Fruit fly (Drosophila melanogaster) whole organism, embryonic: Measurements from ENCODE around the gene pHCl-1.
A peak's percentile ranks its signal among the peaks of the same experiment; 100 is the strongest.

Experiments used
- Ada2b ChIP-seq: fragments of 200-800 bp; sonication (Bioruptor generic); IDR thresholded peaks from 2 replicates; pipeline ENCODE4 v1.3.6; 2022; ENCODE audit warnings: missing biosample characterization, missing genetic modification characterization
- Atf3 ChIP-seq: fragments of 200-800 bp; sonication (Bioruptor generic); optimal IDR thresholded peaks from 3 replicates; lab custom pipeline; 2016; ENCODE audit warnings: missing biosample characterization, missing genetic modification characterization
- Blimp-1 ChIP-seq: fragments of 200-800 bp; sonication (Bioruptor generic); optimal IDR thresholded peaks from 3 replicates; lab custom pipeline; 2018; ENCODE audit warnings: missing biosample characterization, missing genetic modification characterization, mild to moderate bottlenecking, moderate library complexity, missing genetic modification reagents
- CG10267 ChIP-seq: fragments of 200-800 bp; sonication (Bioruptor generic); optimal IDR thresholded peaks from 2 replicates; lab custom pipeline; 2018; ENCODE audit warnings: missing biosample characterization, mild to moderate bottlenecking, missing genetic modification characterization, moderate library complexity
- CG10543 ChIP-seq: fragments of 200-800 bp; sonication (Bioruptor generic); optimal IDR thresholded peaks from 3 replicates; lab custom pipeline; 2017; ENCODE audit warnings: missing biosample characterization, mild to moderate bottlenecking, missing genetic modification characterization, moderate library complexity
- CG12155 ChIP-seq: fragments of 200-800 bp; sonication (Bioruptor generic); optimal IDR thresholded peaks from 3 replicates; lab custom pipeline; 2016; ENCODE audit warnings: missing biosample characterization, missing genetic modification characterization
- CG14050 ChIP-seq: fragments of 200-800 bp; sonication (Bioruptor generic); IDR thresholded peaks from 3 replicates; pipeline ENCODE4 v1.3.6; 2022; ENCODE audit warnings: missing biosample characterization, missing genetic modification characterization
- CG1647 ChIP-seq: fragments of 200-800 bp; sonication (Bioruptor generic); optimal IDR thresholded peaks from 3 replicates; lab custom pipeline; 2016; ENCODE audit warnings: missing biosample characterization, missing genetic modification characterization
- CG16813 ChIP-seq: fragments of 200-800 bp; sonication (Bioruptor generic); IDR thresholded peaks from 3 replicates; pipeline ENCODE4 v1.3.6; 2022; ENCODE audit warnings: missing biosample characterization, missing genetic modification characterization; ENCODE audit not compliant: partially characterized antibody
- CG17612 ChIP-seq: fragments of 200-800 bp; sonication (Bioruptor generic); IDR thresholded peaks from 2 replicates; pipeline ENCODE4 v1.3.6; 2022; ENCODE audit warnings: missing biosample characterization, missing genetic modification characterization
- CG18262 ChIP-seq: fragments of 200-800 bp; optimal IDR thresholded peaks from 3 replicates; lab custom pipeline; 2019; ENCODE audit warnings: missing biosample characterization, mild to moderate bottlenecking, missing genetic modification characterization, moderate library complexity
- CG2120 ChIP-seq: fragments of 200-800 bp; sonication (Bioruptor generic); optimal IDR thresholded peaks from 3 replicates; lab custom pipeline; 2016; ENCODE audit warnings: missing biosample characterization, missing genetic modification characterization
- CG34422 ChIP-seq: fragments of 200-800 bp; sonication (Bioruptor generic); IDR thresholded peaks from 3 replicates; pipeline ENCODE4 v1.3.6; 2022; ENCODE audit warnings: missing biosample characterization, missing genetic modification characterization
- CG6654 ChIP-seq: fragments of 200-800 bp; sonication (Bioruptor generic); optimal IDR thresholded peaks from 2 replicates; lab custom pipeline; 2017; ENCODE audit warnings: missing biosample characterization, mild to moderate bottlenecking, missing genetic modification characterization
- CG6813 ChIP-seq: fragments of 200-800 bp; sonication (Bioruptor generic); optimal IDR thresholded peaks from 2 replicates; lab custom pipeline; 2017; ENCODE audit warnings: missing biosample characterization, missing genetic modification characterization, mild to moderate bottlenecking, moderate library complexity, missing genetic modification reagents
- CG7928 ChIP-seq: fragments of 200-800 bp; sonication (Bioruptor generic); optimal IDR thresholded peaks from 2 replicates; lab custom pipeline; 2017; ENCODE audit warnings: missing biosample characterization, mild to moderate bottlenecking, missing genetic modification characterization
- CG8765 ChIP-seq: fragments of 200-800 bp; sonication (Bioruptor generic); IDR thresholded peaks from 2 replicates; pipeline ENCODE4 v1.3.6; 2022; ENCODE audit warnings: missing biosample characterization, missing genetic modification characterization
- CHES-1-like ChIP-seq: fragments of 200-800 bp; sonication (Bioruptor generic); optimal IDR thresholded peaks from 2 replicates; lab custom pipeline; 2016; ENCODE audit warnings: missing biosample characterization, missing genetic modification characterization
- E2f1 ChIP-seq: fragments of 200-800 bp; sonication (Bioruptor generic); IDR thresholded peaks from 2 replicates; pipeline ENCODE4 v1.3.6; 2022; ENCODE audit warnings: missing biosample characterization, missing genetic modification characterization
- Ets65A ChIP-seq: fragments of 200-800 bp; sonication (Bioruptor generic); peaks from one replicate; lab custom pipeline; 2016; ENCODE audit warnings: missing biosample characterization, missing genetic modification characterization
- Fer2 ChIP-seq: fragments of 200-800 bp; sonication (Bioruptor generic); optimal IDR thresholded peaks from 2 replicates; lab custom pipeline; 2018; ENCODE audit warnings: missing biosample characterization, mild to moderate bottlenecking, missing genetic modification characterization, moderate library complexity
- Hand ChIP-seq: fragments of 200-800 bp; sonication (Bioruptor generic); optimal IDR thresholded peaks from 2 replicates; lab custom pipeline; 2017; ENCODE audit warnings: mild to moderate bottlenecking, missing biosample characterization, missing genetic modification reagents, missing genetic modification characterization
- HmgD ChIP-seq: fragments of 200-800 bp; sonication (Bioruptor generic); optimal IDR thresholded peaks from 3 replicates; lab custom pipeline; 2016; ENCODE audit warnings: missing biosample characterization, missing genetic modification characterization
- HmgZ ChIP-seq: fragments of 200-800 bp; sonication (Bioruptor generic); optimal IDR thresholded peaks from 2 replicates; lab custom pipeline; 2018; ENCODE audit warnings: missing biosample characterization, mild to moderate bottlenecking, missing genetic modification characterization
- Jarid2 ChIP-seq: fragments of 200-800 bp; sonication (Bioruptor generic); optimal IDR thresholded peaks from 3 replicates; lab custom pipeline; 2017; ENCODE audit warnings: mild to moderate bottlenecking, missing biosample characterization, missing genetic modification reagents, missing genetic modification characterization
- Kr ChIP-seq: fragments of 200-800 bp; sonication (Bioruptor generic); optimal IDR thresholded peaks from 2 replicates; lab custom pipeline; 2017; ENCODE audit warnings: missing biosample characterization, mild to moderate bottlenecking, missing genetic modification characterization
- Lim3 ChIP-seq: fragments of 200-800 bp; sonication (Bioruptor generic); IDR thresholded peaks from 2 replicates; pipeline ENCODE4 v1.3.6; 2022; ENCODE audit warnings: missing biosample characterization, missing genetic modification characterization
- Lpt ChIP-seq: fragments of >200 bp; optimal IDR thresholded peaks from 2 replicates; lab custom pipeline; 2018; ENCODE audit warnings: missing biosample characterization, missing genetic modification characterization
- MESR4 ChIP-seq: fragments of 200-800 bp; sonication (Bioruptor generic); optimal IDR thresholded peaks from 2 replicates; lab custom pipeline; 2018; ENCODE audit warnings: missing biosample characterization, mild to moderate bottlenecking, missing genetic modification characterization, moderate library complexity
- NFAT ChIP-seq: fragments of 200-800 bp; sonication (Bioruptor generic); IDR thresholded peaks from 2 replicates; pipeline ENCODE4 v1.3.6; 2022; ENCODE audit warnings: missing biosample characterization, missing genetic modification characterization
- NfI ChIP-seq: fragments of 200-800 bp; sonication (Bioruptor generic); optimal IDR thresholded peaks from 3 replicates; lab custom pipeline; 2018; ENCODE audit warnings: missing biosample characterization, mild to moderate bottlenecking, missing genetic modification characterization, moderate library complexity
- Poxn ChIP-seq: fragments of 200-800 bp; sonication (Bioruptor generic); IDR thresholded peaks from 2 replicates; pipeline ENCODE4 v1.3.6; 2022; ENCODE audit warnings: missing biosample characterization, missing genetic modification characterization
- Rfx ChIP-seq: fragments of 200-800 bp; sonication (Bioruptor generic); IDR thresholded peaks from 2 replicates; pipeline ENCODE4 v1.3.6; 2022; ENCODE audit warnings: missing biosample characterization, missing genetic modification characterization
- Taf1 ChIP-seq: fragments of 200-800 bp; sonication (Bioruptor generic); IDR thresholded peaks from 2 replicates; pipeline ENCODE4 v1.3.6; 2022; ENCODE audit warnings: missing biosample characterization, missing genetic modification characterization
- ap ChIP-seq: fragments of 200-800 bp; sonication (Bioruptor generic); IDR thresholded peaks from 2 replicates; pipeline ENCODE4 v1.3.6; 2022; ENCODE audit warnings: missing biosample characterization, missing genetic modification characterization
- bigmax ChIP-seq: fragments of 200-800 bp; sonication (Bioruptor generic); optimal IDR thresholded peaks from 2 replicates; lab custom pipeline; 2018; ENCODE audit warnings: missing biosample characterization, mild to moderate bottlenecking, missing genetic modification characterization
- crol ChIP-seq: fragments of 200-800 bp; sonication (Bioruptor generic); IDR thresholded peaks from 2 replicates; pipeline ENCODE4 v1.3.6; 2022; ENCODE audit warnings: missing biosample characterization, missing genetic modification characterization
- exex ChIP-seq: fragments of 200-800 bp; sonication (Bioruptor generic); optimal IDR thresholded peaks from 4 replicates; lab custom pipeline; 2018; ENCODE audit warnings: missing biosample characterization, mild to moderate bottlenecking, missing genetic modification characterization, moderate library complexity
- gfzf ChIP-seq: fragments of 200-800 bp; sonication (Bioruptor generic); optimal IDR thresholded peaks from 2 replicates; lab custom pipeline; 2016; ENCODE audit warnings: missing biosample characterization, mild to moderate bottlenecking, missing genetic modification characterization, moderate library complexity
- hb ChIP-seq: fragments of 200-800 bp; sonication (Bioruptor generic); IDR thresholded peaks from 3 replicates; pipeline ENCODE4 v1.3.6; 2022; ENCODE audit warnings: missing biosample characterization, missing genetic modification characterization; ENCODE audit not compliant: partially characterized antibody
- ind ChIP-seq: fragments of 200-800 bp; sonication (Bioruptor generic); optimal IDR thresholded peaks from 3 replicates; lab custom pipeline; 2016; ENCODE audit warnings: missing biosample characterization, missing genetic modification characterization
- knrl ChIP-seq: fragments of 200-800 bp; sonication (Bioruptor generic); IDR thresholded peaks from 3 replicates; pipeline ENCODE4 v1.3.6; 2022; ENCODE audit warnings: missing biosample characterization, missing genetic modification characterization; ENCODE audit not compliant: partially characterized antibody
- pan ChIP-seq, 4 experiments: fragments of >200 bp in 3 of 4; fragments of 200-800 bp in 1 of 4; sonication (Bioruptor generic) in 1 of 4; optimal IDR thresholded peaks in 3 of 4; IDR thresholded peaks in 1 of 4; 2 replicates each; pipeline versions ENCODE4 v1.3.6 to Lab custom; 2017 to 2022; ENCODE audit warnings: missing biosample characterization in 2 of 4, missing genetic modification characterization in 2 of 4, mixed read lengths in 1 of 4
- salm ChIP-seq: fragments of 200-800 bp; sonication (Bioruptor generic); optimal IDR thresholded peaks from 2 replicates; lab custom pipeline; 2018; ENCODE audit warnings: missing biosample characterization, mild to moderate bottlenecking, missing genetic modification characterization
- sd ChIP-seq: fragments of 200-800 bp; sonication (Bioruptor generic); optimal IDR thresholded peaks from 3 replicates; lab custom pipeline; 2018; ENCODE audit warnings: missing biosample characterization, mild to moderate bottlenecking, missing genetic modification characterization, moderate library complexity
- seq ChIP-seq: fragments of 200-800 bp; sonication (Bioruptor generic); IDR thresholded peaks from 2 replicates; pipeline ENCODE4 v1.3.6; 2022; ENCODE audit warnings: missing biosample characterization, missing genetic modification characterization
- sim ChIP-seq: fragments of 200-800 bp; sonication (Bioruptor generic); IDR thresholded peaks from 2 replicates; pipeline ENCODE4 v1.3.6; 2022; ENCODE audit warnings: missing biosample characterization, missing genetic modification characterization
- sob ChIP-seq: fragments of 200-800 bp; sonication (Bioruptor generic); IDR thresholded peaks from 2 replicates; pipeline ENCODE4 v1.3.6; 2022; ENCODE audit warnings: missing biosample characterization, missing genetic modification characterization
- zfh1 ChIP-seq: fragments of 200-800 bp; sonication (Bioruptor generic); IDR thresholded peaks from 3 replicates; pipeline ENCODE4 v1.3.6; 2022; ENCODE audit warnings: missing biosample characterization, missing genetic modification characterization

The pHCl-1 gene

DNA sequence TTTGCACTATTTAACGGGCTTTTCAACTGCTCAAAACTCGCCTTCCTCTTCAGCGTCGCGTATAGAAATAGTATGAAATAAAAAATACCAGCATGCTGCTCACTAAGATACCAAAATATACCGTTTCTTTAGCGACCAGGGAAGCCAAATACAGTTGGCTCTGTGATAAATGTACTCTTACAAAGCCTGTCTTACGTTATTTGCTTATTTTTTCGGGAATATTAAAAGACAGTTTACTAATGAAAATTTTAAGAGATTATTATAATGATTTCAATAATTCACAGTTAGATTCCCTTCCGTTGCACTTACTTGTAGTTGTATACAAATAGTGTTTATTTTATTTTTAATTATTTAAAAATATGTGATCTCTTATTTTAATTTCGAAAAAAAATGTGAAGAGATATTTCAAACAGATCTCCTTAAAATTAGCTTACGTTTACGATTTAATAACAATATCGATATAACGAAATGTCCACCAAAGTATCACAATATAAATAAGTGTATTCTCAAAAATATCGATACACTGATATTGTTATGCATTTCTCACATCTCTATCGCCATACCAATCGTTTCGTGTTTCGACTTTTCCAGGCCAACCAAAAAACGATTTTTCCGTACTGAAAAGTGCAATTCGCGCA lies 72.4 kb downstream of the pHCl-1 start, which contains the start of the genes DCP2 and dbo (continued):
- TF ChIP-seq pan (optimal IDR thresholded peaks at IDR 0.05; lab: Kevin White, UChicago) (no peak), pan (GFP tag; optimal IDR thresholded peaks at IDR 0.05 in 1 of 2, IDR thresholded peaks at IDR 0.05 in 1 of 2) (peak in 1 of 2 experiments; percentile 53), CG12155 (GFP tag; lab: Kevin White, UChicago) (peak; percentile 57), ap (no peak), CG7928 (peak; percentile 87), crol (no peak), CG14050 (GFP tag; lab: Robert Waterston, UW) (peak; percentile 40; the same call in 1 of the 3 replicates), hb (GFP tag; lab: Robert Waterston, UW) (peak; percentile 75), MESR4 (GFP tag; lab: Kevin White, UChicago) (no peak), Blimp-1 (GFP tag; lab: Kevin White, UChicago) (peak; percentile 62), CG16813 (GFP tag; lab: Robert Waterston, UW) (peak; percentile 88), CG10543 (GFP tag; lab: Kevin White, UChicago) (peak; percentile 71), HmgZ (tag; lab: Kevin White, UChicago) (no peak), Ets65A (GFP tag; lab: Kevin White, UChicago) (peak; percentile 92), Lim3 (GFP tag; lab: Robert Waterston, UW) (no peak), knrl (GFP tag; lab: Robert Waterston, UW) (peak; percentile 89), E2f1 (peak; percentile 74), CG2120 (GFP tag; lab: Kevin White, UChicago) (peak; percentile 81), salm (tag; lab: Kevin White, UChicago) (peak; percentile 44), Poxn (GFP tag; lab: Robert Waterston, UW) (no peak), CG8765 (GFP tag; lab: Robert Waterston, UW) (no peak), HmgD (GFP tag; lab: Kevin White, UChicago) (no peak), seq (GFP tag; lab: Robert Waterston, UW) (peak; percentile 44; the same call in 1 of the 2 replicates), zfh1 (GFP tag; lab: Robert Waterston, UW) (peak; percentile 57; the same call in 2 of the 3 replicates), exex (tag; lab: Kevin White, UChicago) (peak; percentile 42), NFAT (peak; percentile 87), Taf1 (GFP tag; lab: Robert Waterston, UW) (peak; percentile 45; the same call in 1 of the 2 replicates), Fer2 (tag; lab: Kevin White, UChicago) (peak; percentile 74), NfI (GFP tag; lab: Kevin White, UChicago) (peak; percentile 77), CG34422 (no peak), Rfx (GFP tag; lab: Robert Waterston, UW) (peak; percentile 76), CG18262 (tag; lab: Kevin White, UChicago) (peak; percentile 68), gfzf (GFP tag; lab: Kevin White, UChicago) (peak; percentile 58), CG1647 (GFP tag; lab: Kevin White, UChicago) (no peak), bigmax (no peak), sob (GFP tag; lab: Robert Waterston, UW) (peak; percentile 79), sim (GFP tag; lab: Robert Waterston, UW) (no peak), sd (tag; lab: Kevin White, UChicago) (no peak), CG10267 (tag; lab: Kevin White, UChicago) (peak; percentile 61), CG6654 (GFP tag; lab: Kevin White, UChicago) (no peak), Hand (GFP tag; lab: Kevin White, UChicago) (no peak), CHES-1-like (GFP tag; lab: Kevin White, UChicago) (no peak), Jarid2 (GFP tag; lab: Kevin White, UChicago) (no peak), Kr (GFP tag; lab: Kevin White, UChicago) (no peak), CG6813 (GFP tag; lab: Kevin White, UChicago) (no peak), Atf3 (GFP tag; lab: Kevin White, UChicago) (no peak), ind (GFP tag; lab: Kevin White, UChicago) (peak; percentile 66), Lpt (no peak), Ada2b (GFP tag; lab: Robert Waterston, UW) (peak; percentile 58; the same call in 1 of the 2 replicates), CG17612 (GFP tag; lab: Robert Waterston, UW) (no peak)
